Worm (Caenorhabditis elegans) whole organism, L4 larva: ENCODE data around the gene F22E5.1.

Experiments used
- F37D6.2 ChIP-seq: sonication (generic microtip); optimal IDR thresholded peaks from 2 replicates; lab custom pipeline; 2016; ENCODE audit warnings: mild to moderate bottlenecking, missing genetic modification characterization, missing compliant biosample characterization
- F49E8.2 ChIP-seq: sonication (generic microtip); optimal IDR thresholded peaks from 2 replicates; lab custom pipeline; 2016; ENCODE audit warnings: missing compliant biosample characterization, mild to moderate bottlenecking, missing genetic modification characterization, borderline replicate concordance
- T26A8.4 ChIP-seq: fragments of 200-800 bp; sonication (Bioruptor generic); IDR thresholded peaks from 2 replicates; pipeline ENCODE4 v1.3.6; 2022; ENCODE audit warnings: missing genetic modification characterization, missing compliant biosample characterization
- Y48G9A.11 ChIP-seq: fragments of 200-800 bp; sonication (Bioruptor generic); IDR thresholded peaks from 2 replicates; pipeline ENCODE4 v1.3.6; 2022; ENCODE audit warnings: missing genetic modification reagents, missing genetic modification characterization, missing compliant biosample characterization
- Y5F2A.4 ChIP-seq: fragments of 200-800 bp; sonication (Bioruptor generic); optimal IDR thresholded peaks from 2 replicates; lab custom pipeline; 2018; ENCODE audit warnings: mild to moderate bottlenecking, missing genetic modification characterization, missing compliant biosample characterization
- ZK337.2 ChIP-seq: fragments of 200-800 bp; sonication (Bioruptor generic); IDR thresholded peaks from 2 replicates; pipeline ENCODE4 v1.3.6; 2022; ENCODE audit warnings: missing genetic modification reagents, missing genetic modification characterization, missing compliant biosample characterization
- ZK546.5 ChIP-seq, 2 experiments: sonication (generic microtip); optimal IDR thresholded peaks; 2 replicates each; lab custom pipeline; 2017; ENCODE audit warnings: missing biosample characterization in 2 of 2, missing genetic modification characterization in 2 of 2
- aly-2 ChIP-seq: sonication (generic microtip); optimal IDR thresholded peaks from 2 replicates; lab custom pipeline; 2018; ENCODE audit warnings: missing biosample characterization, missing genetic modification characterization
- ceh-62 ChIP-seq: sonication (generic microtip); optimal IDR thresholded peaks from 2 replicates; lab custom pipeline; 2017; ENCODE audit warnings: missing biosample characterization, missing genetic modification characterization
- ceh-82 ChIP-seq: sonication (generic microtip); optimal IDR thresholded peaks from 2 replicates; lab custom pipeline; 2017; ENCODE audit warnings: missing biosample characterization, missing genetic modification characterization
- cey-2 ChIP-seq: sonication (generic microtip); optimal IDR thresholded peaks from 3 replicates; lab custom pipeline; 2017; ENCODE audit warnings: missing genetic modification characterization, mild to moderate bottlenecking, missing compliant biosample characterization, antibody characterized with exemption, borderline replicate concordance; ENCODE audit not compliant: insufficient read depth
- daf-12 ChIP-seq: fragments of 150-350 bp; optimal IDR thresholded peaks from 2 replicates; lab custom pipeline; 2014; ENCODE audit warnings: missing biosample characterization, missing genetic modification reagents, missing genetic modification characterization
- dpl-1 ChIP-seq: fragments of 150-350 bp; optimal IDR thresholded peaks from 2 replicates; lab custom pipeline; 2014; ENCODE audit warnings: missing biosample characterization, missing genetic modification reagents, missing genetic modification characterization
- duxl-1 ChIP-seq: sonication (generic microtip); optimal IDR thresholded peaks from 2 replicates; lab custom pipeline; 2016; ENCODE audit warnings: mild to moderate bottlenecking, missing genetic modification characterization, moderate library complexity, missing compliant biosample characterization; ENCODE audit not compliant: poor library complexity
- dve-1 ChIP-seq: sonication (generic microtip); optimal IDR thresholded peaks from 2 replicates; lab custom pipeline; 2017; ENCODE audit warnings: antibody characterized with exemption, mild to moderate bottlenecking, missing genetic modification characterization, missing compliant biosample characterization; ENCODE audit not compliant: insufficient read depth
- hmg-1.1 ChIP-seq: fragments of 200-800 bp; sonication (Bioruptor generic); IDR thresholded peaks from 2 replicates; pipeline ENCODE4 v1.3.6; 2022; ENCODE audit warnings: missing genetic modification reagents, missing genetic modification characterization, missing compliant biosample characterization
- lin-1 ChIP-seq: fragments of 200-800 bp; sonication (Bioruptor generic); IDR thresholded peaks from 2 replicates; pipeline ENCODE4 v1.3.6; 2022; ENCODE audit warnings: missing genetic modification reagents, missing genetic modification characterization, missing compliant biosample characterization
- lin-13 ChIP-seq: fragments of 150-350 bp; optimal IDR thresholded peaks from 2 replicates; lab custom pipeline; 2014; ENCODE audit warnings: missing biosample characterization, missing genetic modification reagents, missing genetic modification characterization
- lin-29 ChIP-seq: fragments of 200-800 bp; sonication (Bioruptor generic); IDR thresholded peaks from 2 replicates; pipeline ENCODE4 v1.3.6; 2022; ENCODE audit warnings: missing genetic modification reagents, missing genetic modification characterization, missing compliant biosample characterization
- lin-39 ChIP-seq: fragments of 150-350 bp; optimal IDR thresholded peaks from 2 replicates; lab custom pipeline; 2014; ENCODE audit warnings: missing biosample characterization, missing genetic modification reagents, missing genetic modification characterization
- mes-2 ChIP-seq: sonication (generic microtip); optimal IDR thresholded peaks from 2 replicates; lab custom pipeline; 2016; ENCODE audit warnings: missing genotype, mild to moderate bottlenecking, missing genetic modification characterization, missing compliant biosample characterization; ENCODE audit not compliant: poor library complexity, severe bottlenecking
- nhr-237 ChIP-seq: sonication (generic microtip); optimal IDR thresholded peaks from 2 replicates; lab custom pipeline; 2017; ENCODE audit warnings: missing biosample characterization, missing genetic modification characterization
- nhr-25 ChIP-seq: sonication (generic microtip); optimal IDR thresholded peaks from 2 replicates; lab custom pipeline; 2017; ENCODE audit warnings: missing genetic modification characterization, mild to moderate bottlenecking, missing compliant biosample characterization, antibody characterized with exemption, moderate library complexity, borderline replicate concordance; ENCODE audit not compliant: insufficient read depth
- nhr-48 ChIP-seq: sonication (generic microtip); optimal IDR thresholded peaks from 2 replicates; lab custom pipeline; 2016; ENCODE audit warnings: mild to moderate bottlenecking, missing genetic modification characterization, missing compliant biosample characterization
- pha-4 ChIP-seq, 2 experiments: fragments of 150-350 bp in 1 of 2; fragments of 200-800 bp in 1 of 2; sonication (Bioruptor generic) in 1 of 2; IDR thresholded peaks in 1 of 2; optimal IDR thresholded peaks in 1 of 2; 2 replicates each; pipeline versions ENCODE4 v1.3.6 to Lab custom; 2014 to 2022; ENCODE audit warnings: missing genetic modification characterization in 2 of 2, missing genetic modification reagents in 2 of 2, missing biosample characterization in 1 of 2, missing compliant biosample characterization in 1 of 2
- php-3 ChIP-seq: fragments of 200-800 bp; sonication (Bioruptor generic); IDR thresholded peaks from 2 replicates; pipeline ENCODE4 v1.3.6; 2022; ENCODE audit warnings: missing genetic modification reagents, missing genetic modification characterization, missing compliant biosample characterization
- rbr-2 ChIP-seq: sonication (generic microtip); optimal IDR thresholded peaks from 2 replicates; lab custom pipeline; 2016; ENCODE audit warnings: missing genotype, missing genetic modification characterization, missing compliant biosample characterization
- saeg-2 ChIP-seq: fragments of 200-800 bp; sonication (Bioruptor generic); IDR thresholded peaks from 2 replicates; pipeline ENCODE4 v1.3.6; 2022; ENCODE audit warnings: missing genetic modification reagents, missing genetic modification characterization, missing compliant biosample characterization
- set-16 ChIP-seq: fragments of 200-800 bp; sonication (Bioruptor generic); IDR thresholded peaks from 2 replicates; pipeline ENCODE4 v1.3.6; 2022; ENCODE audit warnings: missing genetic modification reagents, missing genetic modification characterization, missing compliant biosample characterization
- skn-1 ChIP-seq: fragments of 150-350 bp; optimal IDR thresholded peaks from 2 replicates; lab custom pipeline; 2014; ENCODE audit warnings: missing biosample characterization, missing genetic modification characterization
- snpc-1.2 ChIP-seq: fragments of 200-800 bp; sonication (Bioruptor generic); IDR thresholded peaks from 2 replicates; pipeline ENCODE4 v1.3.6; 2022; ENCODE audit warnings: missing genetic modification reagents, missing genetic modification characterization, missing compliant biosample characterization
- tra-1 ChIP-seq: fragments of 200-800 bp; sonication (Bioruptor generic); IDR thresholded peaks from 2 replicates; pipeline ENCODE4 v1.3.6; 2022; ENCODE audit warnings: missing genetic modification reagents, missing genetic modification characterization, missing compliant biosample characterization
- unc-130 ChIP-seq: sonication (generic microtip); optimal IDR thresholded peaks from 2 replicates; lab custom pipeline; 2016; ENCODE audit warnings: missing genetic modification reagents, missing genetic modification characterization, missing compliant biosample characterization
- zag-1 ChIP-seq: fragments of 150-350 bp; optimal IDR thresholded peaks from 2 replicates; lab custom pipeline; 2014; ENCODE audit warnings: missing biosample characterization, missing genetic modification characterization
- zip-11 ChIP-seq: fragments of 200-800 bp; sonication (Bioruptor generic); IDR thresholded peaks from 2 replicates; pipeline ENCODE4 v1.3.6; 2022; ENCODE audit warnings: missing genetic modification characterization, missing compliant biosample characterization
- ztf-11 ChIP-seq: fragments of 150-350 bp; optimal IDR thresholded peaks from 2 replicates; lab custom pipeline; 2014; ENCODE audit warnings: missing biosample characterization, missing genetic modification characterization
- ztf-7 ChIP-seq: fragments of 150-350 bp; optimal IDR thresholded peaks from 2 replicates; lab custom pipeline; 2014; ENCODE audit warnings: missing biosample characterization, missing genetic modification characterization

Gene F22E5.1

ce11 chrII:2640982-2641381, 32.6 kb upstream of the F22E5.1 start, which contains the start of gene F22E5.23:
TSS of gene F22E5.23 (plus strand) at chrII:2641282.
- TF ChIP-seq dpl-1 (GFP tag; lab: Kevin White, UChicago): no peak
- no peak for TF ChIP-seq lin-39 (tag; lab: Kevin White, UChicago)
- no peak for TF ChIP-seq ZK337.2 (GFP tag; lab: Robert Waterston, UW)
- no peak for TF ChIP-seq ZK546.5 (tag; optimal IDR thresholded peaks at IDR 0.05; lab: Kevin White, UChicago)
- no peak for TF ChIP-seq skn-1
- no peak for TF ChIP-seq F37D6.2 (tag; lab: Kevin White, UChicago)

- no peak for TF ChIP-seq rbr-2 (tag; lab: Kevin White, UChicago)
- TF ChIP-seq php-3: no peak
- no peak for TF ChIP-seq snpc-1.2 (GFP tag; lab: Robert Waterston, UW)
- no peak for TF ChIP-seq Y5F2A.4 (GFP tag; lab: Kevin White, UChicago)
- no peak for TF ChIP-seq hmg-1.1
- TF ChIP-seq dve-1: no peak
- no peak for TF ChIP-seq duxl-1 (tag; lab: Kevin White, UChicago)
- no peak for TF ChIP-seq ceh-62 (tag; lab: Kevin White, UChicago)
- TF ChIP-seq nhr-237: no peak
- TF ChIP-seq Y48G9A.11 (GFP tag; lab: Robert Waterston, UW): no peak
- no peak for TF ChIP-seq cey-2 (tag; lab: Kevin White, UChicago)
- TF ChIP-seq T26A8.4 (GFP tag; lab: Robert Waterston, UW): no peak
- no peak for TF ChIP-seq skn-1
- no peak for TF ChIP-seq zag-1 (tag; lab: Kevin White, UChicago)
- TF ChIP-seq ceh-82 (tag; lab: Kevin White, UChicago): no peak
- no peak for TF ChIP-seq lin-13 (GFP tag; lab: Kevin White, UChicago)
- TF ChIP-seq set-16 (GFP tag; lab: Robert Waterston, UW): no peak
- no peak for TF ChIP-seq pha-4 (GFP tag; IDR thresholded peaks at IDR 0.05; lab: Robert Waterston, UW)
- TF ChIP-seq pha-4 (tag; optimal IDR thresholded peaks at IDR 0.05; lab: Kevin White, UChicago): no peak
- TF ChIP-seq ztf-11: no peak
- TF ChIP-seq, all 104 proteins: peak for 0
Observed at ce11 chrII:2641777-2642176, 31.8 kb upstream of the F22E5.1 start, which contains the start of gene F22E5.7. TSS of gene F22E5.7 (plus strand) at chrII:2642077.

- TF ChIP-seq lin-1 (GFP tag; lab: Robert Waterston, UW) (no peak), F49E8.2 (no peak), ZK546.5 (tag; optimal IDR thresholded peaks at IDR 0.05; lab: Kevin White, UChicago) (no peak), mes-2 (tag; lab: Kevin White, UChicago) (no peak), nhr-25 (tag; lab: Kevin White, UChicago) (no peak), lin-13 (GFP tag; lab: Kevin White, UChicago) (no peak), Y48G9A.11 (GFP tag; lab: Robert Waterston, UW) (no peak), unc-130 (GFP tag; lab: Kevin White, UChicago) (no peak), zip-11 (GFP tag; lab: Robert Waterston, UW) (no peak), ceh-62 (tag; lab: Kevin White, UChicago) (no peak), lin-29 (GFP tag; lab: Robert Waterston, UW) (no peak), nhr-48 (tag; lab: Kevin White, UChicago) (no peak), daf-12 (no peak), saeg-2 (GFP tag; lab: Robert Waterston, UW) (no peak), aly-2 (tag; lab: Kevin White, UChicago) (no peak), ztf-7 (tag; lab: Kevin White, UChicago) (no peak), snpc-1.2 (GFP tag; lab: Robert Waterston, UW) (no peak), tra-1 (GFP tag; lab: Robert Waterston, UW) (no peak)
Observed at ce11 chrII:2644498-2644897, 29.1 kb upstream of the F22E5.1 start, which contains the start of gene F22E5.11. TSS of gene F22E5.11 (minus strand) at chrII:2644598.
